Fruit fly (Drosophila melanogaster): ENCODE data around the gene CG33116.

The CG33116 gene

dm6 chr2L:19575626-19576298, 42.5 kb downstream of the CG33116 start (continued):
- TF ChIP-seq chn (GFP tag; optimal IDR thresholded peaks at IDR 0.05) (peak; percentile 98), Hmr (GFP tag; optimal IDR thresholded peaks at IDR 0.05) (peak; percentile 97), CG12299 (tag; optimal IDR thresholded peaks at IDR 0.05) (peak; percentile 78), tgo (GFP tag; IDR thresholded peaks at IDR 0.05) (peak; percentile 92), unpg (GFP tag; optimal IDR thresholded peaks at IDR 0.05) (peak; percentile 96), Hr51 (GFP tag; optimal IDR thresholded peaks at IDR 0.05) (peak; percentile 96 to 97), p53 (GFP tag; optimal IDR thresholded peaks at IDR 0.05) (peak; percentile 91), Doc3 (GFP tag; IDR thresholded peaks at IDR 0.05; ENCODE audit: partially characterized antibody) (peak; percentile 44; the same call in 2 of the 3 replicates), Dad (GFP tag; optimal IDR thresholded peaks at IDR 0.05) (peak; percentile 96), NfI (GFP tag; optimal IDR thresholded peaks at IDR 0.05) (peak; percentile 97), Bdp1 (GFP tag; optimal IDR thresholded peaks at IDR 0.05) (peak; percentile 89), CG3847 (GFP tag; IDR thresholded peaks at IDR 0.05) (peak; percentile 95), CG9609 (GFP tag; optimal IDR thresholded peaks at IDR 0.05) (peak; percentile 97), ham (GFP tag; IDR thresholded peaks at IDR 0.05) (peak; percentile 77), CG8765 (GFP tag; IDR thresholded peaks at IDR 0.05) (peak; percentile 80), gt (GFP tag; IDR thresholded peaks at IDR 0.05) (peak; percentile 56; the same call in 1 of the 2 replicates), chif (GFP tag; optimal IDR thresholded peaks at IDR 0.05) (peak; percentile 96 to 97), Opbp (GFP tag; IDR thresholded peaks at IDR 0.05; ENCODE audit: partially characterized antibody) (no peak), eyg (GFP tag; optimal IDR thresholded peaks at IDR 0.05) (peak; percentile 95), ase (GFP tag; IDR thresholded peaks at IDR 0.05) (peak; percentile 86), CG9932 (GFP tag; IDR thresholded peaks at IDR 0.05) (peak; percentile 95), MTF-1 (GFP tag; optimal IDR thresholded peaks at IDR 0.05; ENCODE audit: borderline replicate concordance) (peak; percentile 35), Drgx (GFP tag; IDR thresholded peaks at IDR 0.05) (peak; percentile 95), Tbp (GFP tag; optimal IDR thresholded peaks at IDR 0.05) (peak; percentile 50), Hmx (GFP tag; optimal IDR thresholded peaks at IDR 0.05) (peak; percentile 91), CG7786 (GFP tag; optimal IDR thresholded peaks at IDR 0.05) (peak; percentile 96), HHEX (GFP tag; optimal IDR thresholded peaks at IDR 0.05) (peak; percentile 96), CG10565 (GFP tag; optimal IDR thresholded peaks at IDR 0.05) (peak; percentile 83), Nf-YB (GFP tag; optimal IDR thresholded peaks at IDR 0.05) (peak; percentile 85), CG7745 (tag; optimal IDR thresholded peaks at IDR 0.05) (no peak), danr (GFP tag; IDR thresholded peaks at IDR 0.05) (peak; percentile 94), crp (GFP tag; optimal IDR thresholded peaks at IDR 0.05) (peak in 1 of 2 experiments; percentile 69), yki (optimal IDR thresholded peaks at IDR 0.05) (peak; percentile 60), B-H2 (GFP tag; optimal IDR thresholded peaks at IDR 0.05) (peak; percentile 72), twi (tag; optimal IDR thresholded peaks at IDR 0.05) (peak; percentile 88), CG1233 (GFP tag; optimal IDR thresholded peaks at IDR 0.05) (peak; percentile 96), HLH4C (GFP tag; IDR thresholded peaks at IDR 0.05; ENCODE audit: partially characterized antibody) (no peak), CG18764 (GFP tag; optimal IDR thresholded peaks at IDR 0.05) (peak; percentile 96), tap (tag; optimal IDR thresholded peaks at IDR 0.05) (peak; percentile 89), nau (GFP tag; optimal IDR thresholded peaks at IDR 0.05) (peak; percentile 91), CG10979 (tag; optimal IDR thresholded peaks at IDR 0.05) (peak; percentile 96), insv (GFP tag; optimal IDR thresholded peaks at IDR 0.05) (peak; percentile 67 to 85), CG6765 (GFP tag; optimal IDR thresholded peaks at IDR 0.05) (peak; percentile 92), CG4617 (GFP tag; optimal IDR thresholded peaks at IDR 0.05; ENCODE audit: borderline replicate concordance) (peak; percentile 85), repo (GFP tag; optimal IDR thresholded peaks at IDR 0.05) (peak; percentile 94), emc (GFP tag; optimal IDR thresholded peaks at IDR 0.05) (peak; percentile 96), CG10959 (GFP tag; IDR thresholded peaks at IDR 0.05) (peak; percentile 84), lola (GFP tag; optimal IDR thresholded peaks at IDR 0.05) (peak in 2 of 3 experiments; percentile 44 to 97), CG4328 (GFP tag; optimal IDR thresholded peaks at IDR 0.05) (peak; percentile 88)
